Fruit fly (Drosophila melanogaster): ENCODE measurements around the gene CG15034.

- no peak for TF ChIP-seq pad (GFP tag; optimal IDR thresholded peaks at IDR 0.05)
- no peak for TF ChIP-seq bab1 (GFP tag; optimal IDR thresholded peaks at IDR 0.05)
- TF ChIP-seq CG12768 (GFP tag; optimal IDR thresholded peaks at IDR 0.05) = no peak
- no peak for TF ChIP-seq CG11617 (GFP tag; optimal IDR thresholded peaks at IDR 0.05)
- no peak for TF ChIP-seq CG7045 (GFP tag; optimal IDR thresholded peaks at IDR 0.05)
- peak; percentile 37 for TF ChIP-seq tj (GFP tag; optimal IDR thresholded peaks at IDR 0.05)
- TF ChIP-seq Clk (GFP tag; optimal IDR thresholded peaks at IDR 0.05) = no peak
- TF ChIP-seq kay (GFP tag; ENCODE audit: borderline replicate concordance) = no peak
- TF ChIP-seq toe (GFP tag; optimal IDR thresholded peaks at IDR 0.05) = no peak
These were observed 28.8 kb downstream of the CG15034 start for dm6 chrX:7318464-7318863.
